Fruit fly (Drosophila melanogaster) whole organism, embryonic: Measurements from ENCODE around the gene CG11912.
A peak's percentile ranks its signal among the peaks of the same experiment; 100 is the strongest.

Source experiments
- Atf-2 ChIP-seq: fragments of 200-800 bp; sonication (Bioruptor generic); optimal IDR thresholded peaks from 2 replicates; lab custom pipeline; 2016; ENCODE audit warnings: missing biosample characterization, missing genetic modification characterization
- CG10147 ChIP-seq: fragments of 200-800 bp; sonication (Bioruptor generic); optimal IDR thresholded peaks from 2 replicates; lab custom pipeline; 2019; ENCODE audit warnings: missing biosample characterization, mild to moderate bottlenecking, missing genetic modification characterization, moderate library complexity
- CG10431 ChIP-seq: fragments of 200-800 bp; sonication (Bioruptor generic); optimal IDR thresholded peaks from 3 replicates; lab custom pipeline; 2018; ENCODE audit warnings: missing biosample characterization, mild to moderate bottlenecking, missing genetic modification characterization
- CG12744 ChIP-seq: fragments of 200-800 bp; sonication (Bioruptor generic); optimal IDR thresholded peaks from 2 replicates; lab custom pipeline; 2016; ENCODE audit warnings: missing biosample characterization, missing genetic modification characterization
- CG15479 ChIP-seq: fragments of 200-800 bp; sonication (Bioruptor generic); optimal IDR thresholded peaks from 3 replicates; lab custom pipeline; 2019; ENCODE audit warnings: missing biosample characterization, mild to moderate bottlenecking, missing genetic modification characterization, moderate library complexity
- CG17359 ChIP-seq: fragments of 200-800 bp; sonication (Bioruptor generic); optimal IDR thresholded peaks from 3 replicates; lab custom pipeline; 2018; ENCODE audit warnings: missing biosample characterization, mild to moderate bottlenecking, missing genetic modification characterization, moderate library complexity
- CG17361 ChIP-seq: fragments of 200-800 bp; sonication (Bioruptor generic); IDR thresholded peaks from 3 replicates; pipeline ENCODE4 v1.3.6; 2022; ENCODE audit warnings: missing biosample characterization, missing genetic modification characterization
- CG17385 ChIP-seq: fragments of 200-800 bp; sonication (Bioruptor generic); optimal IDR thresholded peaks from 3 replicates; lab custom pipeline; 2018; ENCODE audit warnings: missing biosample characterization, mild to moderate bottlenecking, missing genetic modification characterization
- CG2712 ChIP-seq: fragments of 200-800 bp; optimal IDR thresholded peaks from 3 replicates; lab custom pipeline; 2019; ENCODE audit warnings: missing biosample characterization, mild to moderate bottlenecking, missing genetic modification characterization, moderate library complexity
- CG31224 ChIP-seq: fragments of 200-800 bp; sonication (Bioruptor generic); IDR thresholded peaks from 2 replicates; pipeline ENCODE4 v1.3.6; 2022; ENCODE audit warnings: missing biosample characterization, missing genetic modification characterization
- CG6683 ChIP-seq: fragments of 200-800 bp; sonication (Bioruptor generic); optimal IDR thresholded peaks from 2 replicates; lab custom pipeline; 2017; ENCODE audit warnings: missing biosample characterization, mild to moderate bottlenecking, missing genetic modification characterization, missing genetic modification reagents
- CG6854 ChIP-seq: fragments of 200-800 bp; sonication (Bioruptor generic); optimal IDR thresholded peaks from 3 replicates; lab custom pipeline; 2017; ENCODE audit warnings: missing biosample characterization, mild to moderate bottlenecking, missing genetic modification characterization
- CG7839 ChIP-seq: fragments of 200-800 bp; sonication (Bioruptor generic); optimal IDR thresholded peaks from 3 replicates; lab custom pipeline; 2018; ENCODE audit warnings: missing biosample characterization, mild to moderate bottlenecking, missing genetic modification characterization, moderate library complexity
- CG7987 ChIP-seq: fragments of 200-800 bp; sonication (Bioruptor generic); optimal IDR thresholded peaks from 2 replicates; lab custom pipeline; 2018; ENCODE audit warnings: missing biosample characterization, mild to moderate bottlenecking, missing genetic modification characterization, moderate library complexity
- CG8478 ChIP-seq: fragments of >200 bp; optimal IDR thresholded peaks from 2 replicates; lab custom pipeline; 2018
- CG8924 ChIP-seq: fragments of 200-800 bp; optimal IDR thresholded peaks from 3 replicates; lab custom pipeline; 2019; ENCODE audit warnings: missing biosample characterization, mild to moderate bottlenecking, missing genetic modification characterization, moderate library complexity
- CG9215 ChIP-seq: fragments of 200-800 bp; sonication (Bioruptor generic); IDR thresholded peaks from 2 replicates; pipeline ENCODE4 v1.3.6; 2022; ENCODE audit warnings: missing biosample characterization, missing genetic modification characterization
- D19B ChIP-seq: fragments of 200-800 bp; sonication (Bioruptor generic); optimal IDR thresholded peaks from 2 replicates; lab custom pipeline; 2017; ENCODE audit warnings: missing biosample characterization, mild to moderate bottlenecking, missing genetic modification characterization
- Dp ChIP-seq: fragments of 200-800 bp; sonication (Bioruptor generic); optimal IDR thresholded peaks from 2 replicates; lab custom pipeline; 2018; ENCODE audit warnings: missing biosample characterization, mild to moderate bottlenecking, missing genetic modification characterization, moderate library complexity
- Eip74EF ChIP-seq, 2 experiments: fragments of 200-800 bp in 1 of 2; fragments of >200 bp in 1 of 2; sonication (Bioruptor generic) in 1 of 2; optimal IDR thresholded peaks; 2 replicates each; lab custom pipeline; 2017 to 2019; ENCODE audit warnings: missing biosample characterization in 2 of 2, missing genetic modification characterization in 2 of 2, mild to moderate bottlenecking in 1 of 2, moderate library complexity in 1 of 2
- Ets65A ChIP-seq: fragments of 200-800 bp; sonication (Bioruptor generic); peaks from one replicate; lab custom pipeline; 2016; ENCODE audit warnings: missing biosample characterization, missing genetic modification characterization
- Fer3 ChIP-seq: fragments of 200-800 bp; sonication (Bioruptor generic); optimal IDR thresholded peaks from 2 replicates; lab custom pipeline; 2018; ENCODE audit warnings: missing biosample characterization, mild to moderate bottlenecking, missing genetic modification characterization, moderate library complexity
- H2.0 ChIP-seq: fragments of 200-800 bp; sonication (Bioruptor generic); IDR thresholded peaks from 2 replicates; pipeline ENCODE4 v1.3.6; 2022; ENCODE audit warnings: missing biosample characterization, missing genetic modification characterization
- HLH4C ChIP-seq: fragments of 200-800 bp; sonication (Bioruptor generic); IDR thresholded peaks from 3 replicates; pipeline ENCODE4 v1.3.6; 2022; ENCODE audit warnings: missing biosample characterization, missing genetic modification characterization; ENCODE audit not compliant: partially characterized antibody
- HmgZ ChIP-seq: fragments of 200-800 bp; sonication (Bioruptor generic); optimal IDR thresholded peaks from 2 replicates; lab custom pipeline; 2018; ENCODE audit warnings: missing biosample characterization, mild to moderate bottlenecking, missing genetic modification characterization
- Hmx ChIP-seq: fragments of 200-800 bp; sonication (Bioruptor generic); optimal IDR thresholded peaks from 2 replicates; lab custom pipeline; 2016; ENCODE audit warnings: missing biosample characterization, missing genetic modification characterization
- Hr51 ChIP-seq, 2 experiments: fragments of 200-800 bp; sonication (Bioruptor generic); optimal IDR thresholded peaks; 2 replicates in 1 of 2; 3 replicates in 1 of 2; lab custom pipeline; 2016 to 2018; ENCODE audit warnings: missing biosample characterization in 2 of 2, missing genetic modification characterization in 2 of 2, mild to moderate bottlenecking in 1 of 2, moderate library complexity in 1 of 2
- Hsf ChIP-seq: fragments of 200-800 bp; sonication (Bioruptor generic); optimal IDR thresholded peaks from 3 replicates; lab custom pipeline; 2016; ENCODE audit warnings: missing biosample characterization, missing genetic modification characterization
- NfI ChIP-seq: fragments of 200-800 bp; sonication (Bioruptor generic); optimal IDR thresholded peaks from 3 replicates; lab custom pipeline; 2018; ENCODE audit warnings: missing biosample characterization, mild to moderate bottlenecking, missing genetic modification characterization, moderate library complexity
- Opbp ChIP-seq: fragments of 200-800 bp; sonication (Bioruptor generic); IDR thresholded peaks from 3 replicates; pipeline ENCODE4 v1.3.6; 2022; ENCODE audit warnings: missing biosample characterization, missing genetic modification characterization; ENCODE audit not compliant: partially characterized antibody
- Ptx1 ChIP-seq: fragments of 200-800 bp; sonication (Bioruptor generic); IDR thresholded peaks from 2 replicates; pipeline ENCODE4 v1.3.6; 2022; ENCODE audit warnings: missing biosample characterization, missing genetic modification characterization
- Rfx ChIP-seq: fragments of 200-800 bp; sonication (Bioruptor generic); IDR thresholded peaks from 2 replicates; pipeline ENCODE4 v1.3.6; 2022; ENCODE audit warnings: missing biosample characterization, missing genetic modification characterization
- Scr ChIP-seq: fragments of 200-800 bp; sonication (Bioruptor generic); IDR thresholded peaks from 2 replicates; pipeline ENCODE4 v1.3.6; 2022; ENCODE audit warnings: missing biosample characterization, missing genetic modification characterization; ENCODE audit not compliant: partially characterized antibody
- btn ChIP-seq: fragments of 200-800 bp; sonication (Bioruptor generic); optimal IDR thresholded peaks from 2 replicates; lab custom pipeline; 2016; ENCODE audit warnings: missing biosample characterization, missing genetic modification characterization
- croc ChIP-seq: fragments of 200-800 bp; sonication (Bioruptor generic); conservative IDR thresholded peaks from 3 replicates; pipeline ENCODE4 v1.3.6; 2022; ENCODE audit warnings: missing biosample characterization, missing genetic modification characterization
- crp ChIP-seq, 2 experiments: fragments of 200-800 bp; sonication (Bioruptor generic); optimal IDR thresholded peaks; 2 replicates in 1 of 2; 3 replicates in 1 of 2; lab custom pipeline; 2017; ENCODE audit warnings: missing biosample characterization in 2 of 2, missing genetic modification characterization in 2 of 2, mild to moderate bottlenecking in 1 of 2, moderate library complexity in 1 of 2
- da ChIP-seq: fragments of 200-800 bp; sonication (Bioruptor generic); optimal IDR thresholded peaks from 2 replicates; lab custom pipeline; 2016; ENCODE audit warnings: missing biosample characterization, missing genetic modification characterization
- danr ChIP-seq: fragments of 200-800 bp; sonication (Bioruptor generic); IDR thresholded peaks from 2 replicates; pipeline ENCODE4 v1.3.6; 2022; ENCODE audit warnings: missing biosample characterization, missing genetic modification characterization
- lmd ChIP-seq: fragments of 200-800 bp; sonication (Bioruptor generic); IDR thresholded peaks from 2 replicates; pipeline ENCODE4 v1.3.6; 2022; ENCODE audit warnings: missing biosample characterization, missing genetic modification characterization
- lola ChIP-seq, 3 experiments: fragments of >200 bp in 2 of 3; fragments of 200-800 bp in 1 of 3; sonication (Bioruptor generic) in 1 of 3; optimal IDR thresholded peaks; 2 replicates each; lab custom pipeline; 2017 to 2019; ENCODE audit warnings: missing biosample characterization in 3 of 3, missing genetic modification characterization in 3 of 3, mild to moderate bottlenecking in 1 of 3, moderate library complexity in 1 of 3
- mld ChIP-seq: fragments of 200-800 bp; sonication (Bioruptor generic); IDR thresholded peaks from 3 replicates; pipeline ENCODE4 v1.3.6; 2022; ENCODE audit warnings: missing biosample characterization, missing genetic modification characterization; ENCODE audit not compliant: partially characterized antibody
- nerfin-2 ChIP-seq: fragments of 200-800 bp; sonication (Bioruptor generic); IDR thresholded peaks from 2 replicates; pipeline ENCODE4 v1.3.6; 2022; ENCODE audit warnings: missing biosample characterization, missing genetic modification characterization; ENCODE audit not compliant: partially characterized antibody
- org-1 ChIP-seq: fragments of 200-800 bp; sonication (Bioruptor generic); optimal IDR thresholded peaks from 2 replicates; lab custom pipeline; 2017; ENCODE audit warnings: missing biosample characterization, missing genetic modification characterization
- peb ChIP-seq: fragments of 200-800 bp; sonication (Bioruptor generic); IDR thresholded peaks from 2 replicates; pipeline ENCODE4 v1.3.6; 2022; ENCODE audit warnings: missing biosample characterization, missing genetic modification characterization
- pnt ChIP-seq: fragments of 200-800 bp; sonication (Bioruptor generic); optimal IDR thresholded peaks from 3 replicates; lab custom pipeline; 2016; ENCODE audit warnings: missing biosample characterization, missing genetic modification characterization
- pum ChIP-seq: fragments of 200-800 bp; sonication (Bioruptor generic); optimal IDR thresholded peaks from 2 replicates; lab custom pipeline; 2016; ENCODE audit warnings: missing biosample characterization, missing genetic modification characterization
- vvl ChIP-seq: fragments of 200-800 bp; sonication (Bioruptor generic); IDR thresholded peaks from 2 replicates; pipeline ENCODE4 v1.3.6; 2022; ENCODE audit warnings: missing biosample characterization, missing genetic modification characterization

The CG11912 gene

dm6 chr2L:294452-295362, 24.4 kb downstream of the CG11912 start, which contains the start of the genes U2af38 and Stip1 (continued):
- no peak; the same call in 1 of the 2 replicates for TF ChIP-seq lmd (GFP tag; lab: Robert Waterston, UW)
- no peak for TF ChIP-seq H2.0 (GFP tag; lab: Robert Waterston, UW)
- no peak for TF ChIP-seq CG6683 (GFP tag; lab: Kevin White, UChicago)
- no peak for TF ChIP-seq CG12744 (GFP tag; lab: Kevin White, UChicago)
- peak; percentile 20 for TF ChIP-seq CG7839 (tag; lab: Kevin White, UChicago)
- TF ChIP-seq CG10147 (GFP tag; lab: Kevin White, UChicago): no peak
- peak in 1 of 2 experiments; percentile 3 for TF ChIP-seq Hr51 (GFP tag; optimal IDR thresholded peaks at IDR 0.05; lab: Kevin White, UChicago)
- TF ChIP-seq nerfin-2 (GFP tag; lab: Robert Waterston, UW): peak; percentile 43; the same call in 1 of the 2 replicates
- no peak for TF ChIP-seq btn (GFP tag; lab: Kevin White, UChicago)
- TF ChIP-seq Eip74EF (GFP tag; optimal IDR thresholded peaks at IDR 0.05; lab: Kevin White, UChicago): no peak
- TF ChIP-seq org-1 (GFP tag; lab: Kevin White, UChicago): no peak
- no peak for TF ChIP-seq Ets65A (GFP tag; lab: Kevin White, UChicago)
- peak; percentile 38 for TF ChIP-seq Rfx (GFP tag; lab: Robert Waterston, UW)
- TF ChIP-seq Hmx (GFP tag; lab: Kevin White, UChicago): no peak
- no peak for TF ChIP-seq CG17359 (tag; lab: Kevin White, UChicago)
- no peak for TF ChIP-seq NfI (GFP tag; lab: Kevin White, UChicago)
- no peak; the same call in 2 of the 3 replicates for TF ChIP-seq mld (GFP tag; lab: Robert Waterston, UW)
- 0 out of 2 replicates have a peak, but pooled peaks have one; percentile 8 for TF ChIP-seq Ptx1
- no peak for TF ChIP-seq pum (GFP tag; lab: Kevin White, UChicago)
- no peak for TF ChIP-seq danr (GFP tag; lab: Robert Waterston, UW)
- TF ChIP-seq Atf-2 (GFP tag; lab: Kevin White, UChicago): no peak
- TF ChIP-seq Fer3: peak; percentile 10
- peak; percentile 34 for TF ChIP-seq Dp (GFP tag; lab: Kevin White, UChicago)
- no peak for TF ChIP-seq crp (GFP tag; optimal IDR thresholded peaks at IDR 0.05; lab: Kevin White, UChicago)
- peak; percentile 29 for TF ChIP-seq HmgZ (tag; lab: Kevin White, UChicago)
- TF ChIP-seq CG17361: peak; percentile 58; the same call in 2 of the 3 replicates
- peak; percentile 51 for TF ChIP-seq Hsf (GFP tag; lab: Kevin White, UChicago)
- no peak for TF ChIP-seq peb (GFP tag; lab: Robert Waterston, UW)
- TF ChIP-seq CG10431 (GFP tag; lab: Kevin White, UChicago): no peak
- TF ChIP-seq CG8924: peak; percentile 47
- peak; percentile 72 for TF ChIP-seq Scr (GFP tag; lab: Robert Waterston, UW)
- TF ChIP-seq Opbp (GFP tag; lab: Robert Waterston, UW): peak; percentile 4; the same call in 1 of the 3 replicates
- TF ChIP-seq CG2712: peak; percentile 48
- no peak for TF ChIP-seq CG7987 (GFP tag; lab: Kevin White, UChicago)
- no peak for TF ChIP-seq CG6854
- no peak for TF ChIP-seq croc
- TF ChIP-seq CG8478 (lab: Kevin White, UChicago): no peak
- TF ChIP-seq CG31224 (GFP tag; lab: Robert Waterston, UW): no peak
- peak; percentile 91 for TF ChIP-seq CG9215 (GFP tag; lab: Robert Waterston, UW)
- no peak for TF ChIP-seq pnt
- peak in 1 of 3 experiments; percentile 12 for TF ChIP-seq lola (GFP tag; optimal IDR thresholded peaks at IDR 0.05; lab: Kevin White, UChicago)
- no peak for TF ChIP-seq CG15479 (GFP tag; lab: Kevin White, UChicago)
- TF ChIP-seq D19B (GFP tag; lab: Kevin White, UChicago): no peak
- peak; percentile 42; the same call in 1 of the 2 replicates for TF ChIP-seq vvl (GFP tag; lab: Robert Waterston, UW)
- TF ChIP-seq da (GFP tag; lab: Kevin White, UChicago): no peak
- TF ChIP-seq HLH4C (GFP tag; lab: Robert Waterston, UW): peak; percentile 69
- no peak for TF ChIP-seq CG17385 (GFP tag; lab: Kevin White, UChicago)
